Worm (Caenorhabditis elegans) whole organism, L3 larva: ENCODE data around the gene spe-42.

Experiments
- ZK546.5 ChIP-seq: sonication (generic microtip); optimal IDR thresholded peaks from 2 replicates; lab custom pipeline; 2017; ENCODE audit warnings: missing biosample characterization, missing genetic modification characterization
- lin-39 ChIP-seq: fragments of 150-350 bp; optimal IDR thresholded peaks from 2 replicates; lab custom pipeline; 2018; ENCODE audit warnings: missing biosample characterization, missing genetic modification reagents, missing genetic modification characterization
- mdl-1 ChIP-seq: fragments of 150-350 bp; optimal IDR thresholded peaks from 2 replicates; lab custom pipeline; 2014; ENCODE audit warnings: missing biosample characterization, missing genetic modification characterization
- nhr-23 ChIP-seq: fragments of 150-350 bp; optimal IDR thresholded peaks from 2 replicates; lab custom pipeline; 2014; ENCODE audit warnings: missing biosample characterization, missing genetic modification reagents, missing genetic modification characterization
- nhr-76 ChIP-seq: fragments of 150-350 bp; sonication (generic microtip); optimal IDR thresholded peaks from 5 replicates; lab custom pipeline; 2014; ENCODE audit warnings: missing biosample characterization, missing genetic modification characterization
- pqm-1 ChIP-seq: fragments of 150-350 bp; optimal IDR thresholded peaks from 2 replicates; lab custom pipeline; 2017; ENCODE audit warnings: missing biosample characterization, missing genetic modification characterization, inconsistent platforms
- snpc-4 ChIP-seq: fragments of 150-350 bp; optimal IDR thresholded peaks from 2 replicates; lab custom pipeline; 2014; ENCODE audit warnings: missing biosample characterization, missing genetic modification characterization

DNA sequence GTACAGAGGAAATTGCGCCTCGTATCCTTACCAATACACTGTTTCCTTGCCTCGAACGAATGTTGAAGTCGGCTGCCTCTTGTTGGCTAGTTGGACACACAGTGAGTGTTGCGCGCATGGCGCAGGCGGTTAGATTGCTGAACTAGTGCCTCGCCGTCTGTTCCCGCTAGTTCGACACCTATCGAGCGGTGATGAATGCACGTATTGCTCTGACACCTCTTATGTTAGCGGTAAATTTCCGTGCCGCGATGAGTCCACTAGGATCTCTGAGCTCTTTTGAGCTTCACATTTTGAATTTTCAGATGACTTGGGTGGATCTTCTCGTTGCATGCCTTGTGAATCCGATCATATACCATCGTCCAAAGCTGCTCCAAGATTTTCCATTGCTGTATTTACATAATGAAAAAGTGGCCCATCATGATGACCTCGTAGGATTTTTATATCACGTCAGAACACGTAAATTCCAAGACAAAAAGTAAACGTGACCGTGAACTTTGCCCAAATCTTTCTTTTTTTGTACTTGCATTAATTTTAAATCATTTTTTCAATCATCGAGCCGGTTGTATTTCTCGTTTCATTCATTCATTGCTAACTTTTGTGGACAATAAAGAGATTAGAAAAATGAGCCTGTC is 46.1 kb upstream of the spe-42 start, which contains the start of gene F55A11.11:
- TF ChIP-seq nhr-23 (tag; lab: Kevin White, UChicago) (peak; percentile 60), ZK546.5 (tag; lab: Kevin White, UChicago) (no peak), lin-39 (tag; lab: Kevin White, UChicago) (peak; percentile 96), mdl-1 (no peak), nhr-76 (tag; lab: Kevin White, UChicago) (no peak), snpc-4 (tag; lab: Kevin White, UChicago) (peak; percentile 45), pqm-1 (tag; lab: Kevin White, UChicago) (peak; percentile 46)
